Worm (Caenorhabditis elegans) whole organism, early embryonic: Measurements from ENCODE around the gene lgc-15.

Source experiments
- B0310.2 ChIP-seq: sonication (generic microtip); optimal IDR thresholded peaks from 2 replicates; lab custom pipeline; 2016; ENCODE audit warnings: mild to moderate bottlenecking, missing genetic modification characterization, missing compliant biosample characterization
- F13C5.2 ChIP-seq: sonication (generic microtip); optimal IDR thresholded peaks from 2 replicates; lab custom pipeline; 2017; ENCODE audit warnings: mild to moderate bottlenecking, missing genetic modification characterization, inconsistent platforms, missing compliant biosample characterization
- aly-1 ChIP-seq: sonication (generic microtip); optimal IDR thresholded peaks from 2 replicates; lab custom pipeline; 2016; ENCODE audit warnings: missing genetic modification characterization, missing compliant biosample characterization
- ama-1 ChIP-seq: fragments of 150-350 bp; optimal IDR thresholded peaks from 2 replicates; lab custom pipeline; 2014
- ceh-13 ChIP-seq: fragments of 200-800 bp; sonication (Bioruptor generic); optimal IDR thresholded peaks from 2 replicates; lab custom pipeline; 2018; ENCODE audit warnings: mild to moderate bottlenecking, missing genetic modification characterization, missing compliant biosample characterization
- ceh-36 ChIP-seq: sonication (generic microtip); optimal IDR thresholded peaks from 2 replicates; lab custom pipeline; 2016; ENCODE audit warnings: missing genetic modification characterization, inconsistent platforms, missing compliant biosample characterization
- ets-7 ChIP-seq: sonication (generic microtip); optimal IDR thresholded peaks from 2 replicates; lab custom pipeline; 2016; ENCODE audit warnings: missing genotype, missing genetic modification characterization, missing compliant biosample characterization
- flt-1 ChIP-seq: fragments of 200-800 bp; sonication (Bioruptor generic); IDR thresholded peaks from 2 replicates; pipeline ENCODE4 v1.3.6; 2022; ENCODE audit warnings: missing genetic modification characterization, missing compliant biosample characterization
- hmbx-1 ChIP-seq: sonication (generic microtip); optimal IDR thresholded peaks from 2 replicates; lab custom pipeline; 2016; ENCODE audit warnings: mild to moderate bottlenecking, missing genetic modification characterization, missing compliant biosample characterization
- hmg-4 ChIP-seq: fragments of 200-800 bp; sonication (Bioruptor generic); optimal IDR thresholded peaks from 2 replicates; lab custom pipeline; 2018; ENCODE audit warnings: mild to moderate bottlenecking, missing genetic modification characterization, missing compliant biosample characterization
- hnd-1 ChIP-seq: sonication (generic microtip); optimal IDR thresholded peaks from 2 replicates; lab custom pipeline; 2016; ENCODE audit warnings: missing genetic modification characterization, missing compliant biosample characterization
- pes-1 ChIP-seq: fragments of 200-800 bp; sonication (Bioruptor generic); IDR thresholded peaks from 2 replicates; pipeline ENCODE4 v1.3.6; 2022; ENCODE audit warnings: missing genetic modification reagents, missing genetic modification characterization, missing compliant biosample characterization
- scrt-1 ChIP-seq: fragments of 200-800 bp; sonication (Bioruptor generic); IDR thresholded peaks from 2 replicates; pipeline ENCODE4 v1.3.6; 2022; ENCODE audit warnings: missing genetic modification characterization, missing compliant biosample characterization
- sea-1 ChIP-seq: fragments of 200-800 bp; sonication (Bioruptor generic); conservative IDR thresholded peaks from 2 replicates; pipeline ENCODE4 v1.3.6; 2022; ENCODE audit warnings: missing genetic modification characterization, missing compliant biosample characterization
- tbx-11 ChIP-seq: fragments of 200-800 bp; sonication (Bioruptor generic); IDR thresholded peaks from 2 replicates; pipeline ENCODE4 v1.3.6; 2022; ENCODE audit warnings: missing genetic modification characterization, missing compliant biosample characterization
- tbx-37 ChIP-seq: fragments of 200-800 bp; sonication (Bioruptor generic); conservative IDR thresholded peaks from 2 replicates; pipeline ENCODE4 v1.3.6; 2022; ENCODE audit warnings: missing genetic modification reagents, missing genetic modification characterization, missing compliant biosample characterization
- tra-4 ChIP-seq: sonication (generic microtip); optimal IDR thresholded peaks from 2 replicates; lab custom pipeline; 2017; ENCODE audit warnings: missing genetic modification characterization, missing compliant biosample characterization

The lgc-15 gene

DNA sequence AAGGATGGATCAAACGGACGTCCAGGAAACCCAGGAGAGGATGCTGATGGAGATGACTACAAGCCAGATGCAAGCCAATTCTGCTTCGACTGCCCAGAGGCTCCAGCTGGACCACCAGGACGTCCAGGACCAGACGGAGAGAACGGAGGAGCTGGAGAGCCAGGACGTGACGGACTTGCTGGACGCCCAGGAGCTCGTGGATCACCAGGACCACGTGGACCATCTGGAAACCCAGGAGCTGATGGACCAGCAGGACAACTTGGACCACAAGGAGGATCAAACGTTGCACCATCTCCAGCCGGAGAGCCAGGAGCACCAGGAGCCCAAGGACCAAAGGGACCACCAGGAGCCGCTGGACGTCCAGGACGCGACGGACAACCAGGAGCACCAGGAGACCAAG, 8.7 kb upstream of the lgc-15 start:
- TF ChIP-seq hmg-4 (GFP tag; lab: Kevin White, UChicago) = no peak
- no peak for TF ChIP-seq F13C5.2
- TF ChIP-seq hmbx-1 (tag; lab: Kevin White, UChicago) = no peak
- TF ChIP-seq tbx-11 = no peak
- no peak for TF ChIP-seq ama-1 (lab: Kevin White, UChicago)
- no peak for TF ChIP-seq sea-1 (GFP tag; lab: Robert Waterston, UW)
- TF ChIP-seq hnd-1 (tag; lab: Kevin White, UChicago) = no peak
- TF ChIP-seq ceh-13 (GFP tag; lab: Kevin White, UChicago) = no peak
- TF ChIP-seq ets-7 (tag; lab: Kevin White, UChicago) = no peak
- no peak for TF ChIP-seq scrt-1 (GFP tag; lab: Robert Waterston, UW)
- TF ChIP-seq ceh-36 (tag; lab: Kevin White, UChicago) = no peak
- no peak for TF ChIP-seq aly-1
- no peak for TF ChIP-seq B0310.2 (tag; lab: Kevin White, UChicago)
- TF ChIP-seq flt-1 (GFP tag; lab: Robert Waterston, UW) = no peak

DNA sequence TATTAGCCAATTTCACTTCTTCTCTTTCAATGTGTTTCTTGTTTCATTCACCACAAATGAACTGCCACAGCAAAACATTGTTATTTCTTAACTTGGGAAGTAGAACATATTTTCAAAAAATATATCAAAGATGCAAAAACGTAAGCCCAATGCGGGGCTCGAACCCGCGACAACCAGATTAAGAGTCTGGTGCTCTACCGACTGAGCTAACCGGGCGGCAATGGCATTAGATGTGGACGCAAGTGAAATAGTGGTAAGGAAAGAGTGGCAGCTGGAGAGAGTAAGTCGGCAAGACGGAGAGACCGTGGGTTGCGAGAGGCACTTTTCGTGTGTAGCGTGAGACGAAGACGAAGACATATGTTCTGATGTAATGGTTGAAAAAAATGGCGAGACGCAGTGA, 8.1 kb upstream of the lgc-15 start:
- TF ChIP-seq pes-1 (peak; percentile 99), aly-1 (peak; percentile 97), sea-1 (GFP tag; lab: Robert Waterston, UW) (peak; percentile 97), B0310.2 (tag; lab: Kevin White, UChicago) (peak; percentile 95), tbx-11 (peak; percentile 99), F13C5.2 (peak; percentile 99), tbx-37 (GFP tag; lab: Robert Waterston, UW) (peak; percentile 99), ceh-13 (GFP tag; lab: Kevin White, UChicago) (peak; percentile 97), ets-7 (tag; lab: Kevin White, UChicago) (peak; percentile 94), hnd-1 (tag; lab: Kevin White, UChicago) (peak; percentile 93), hmg-4 (GFP tag; lab: Kevin White, UChicago) (no peak), hmbx-1 (tag; lab: Kevin White, UChicago) (peak; percentile 88), scrt-1 (GFP tag; lab: Robert Waterston, UW) (peak; percentile 99), ceh-36 (tag; lab: Kevin White, UChicago) (peak; percentile 98), tra-4 (peak; percentile 86), flt-1 (GFP tag; lab: Robert Waterston, UW) (peak; percentile 99), ama-1 (lab: Kevin White, UChicago) (no peak)

DNA sequence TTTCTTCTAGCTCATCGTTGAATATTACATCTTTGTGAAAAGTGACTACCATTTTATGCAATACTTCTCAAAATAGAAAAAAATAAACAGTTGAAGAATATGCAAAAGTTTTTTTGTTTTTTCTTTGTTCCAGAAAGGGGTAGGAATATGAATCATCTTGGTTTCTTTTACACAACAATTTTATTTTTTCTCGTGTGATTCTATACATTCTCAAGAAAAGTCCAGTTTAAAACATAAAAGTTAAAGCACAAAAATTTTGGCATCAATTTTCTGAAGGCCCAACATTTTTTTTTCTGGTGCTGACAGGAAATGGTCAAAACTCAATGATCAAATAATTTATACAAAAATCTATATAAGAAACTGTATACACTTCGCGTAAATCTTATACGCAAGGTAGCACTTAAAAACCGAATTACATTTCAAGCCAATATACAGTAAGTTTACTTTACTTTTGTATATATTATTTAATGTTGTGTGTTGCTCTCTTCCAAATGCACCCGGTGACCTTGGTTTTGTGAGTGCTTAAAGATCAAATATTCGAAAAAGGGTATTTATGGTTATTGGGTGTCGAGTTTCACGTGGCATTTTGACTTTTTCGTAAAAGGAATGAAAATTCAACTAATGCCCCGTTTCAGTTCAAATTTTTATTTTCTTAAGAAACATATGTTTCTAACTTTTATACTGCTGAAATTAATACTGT, 5.5 kb upstream of the lgc-15 start, which contains the start of the genes W03G11.2 and lgc-13:
Gene W03G11.2 (minus strand): TSS at position 101 of the 700 bp plus-strand sequence.
Gene lgc-13 (plus strand): TSS at position 650 of the 700 bp plus-strand sequence.
- TF ChIP-seq ets-7 (tag; lab: Kevin White, UChicago) (no peak), F13C5.2 (no peak), tra-4 (no peak), pes-1 (no peak), ceh-36 (tag; lab: Kevin White, UChicago) (no peak), flt-1 (GFP tag; lab: Robert Waterston, UW) (no peak), hmbx-1 (tag; lab: Kevin White, UChicago) (no peak), B0310.2 (tag; lab: Kevin White, UChicago) (no peak), tbx-37 (GFP tag; lab: Robert Waterston, UW) (no peak), aly-1 (no peak), scrt-1 (GFP tag; lab: Robert Waterston, UW) (no peak), ama-1 (lab: Kevin White, UChicago) (no peak), hnd-1 (tag; lab: Kevin White, UChicago) (no peak), tbx-11 (no peak), hmg-4 (GFP tag; lab: Kevin White, UChicago) (no peak), ceh-13 (GFP tag; lab: Kevin White, UChicago) (no peak), sea-1 (GFP tag; lab: Robert Waterston, UW) (no peak)

DNA sequence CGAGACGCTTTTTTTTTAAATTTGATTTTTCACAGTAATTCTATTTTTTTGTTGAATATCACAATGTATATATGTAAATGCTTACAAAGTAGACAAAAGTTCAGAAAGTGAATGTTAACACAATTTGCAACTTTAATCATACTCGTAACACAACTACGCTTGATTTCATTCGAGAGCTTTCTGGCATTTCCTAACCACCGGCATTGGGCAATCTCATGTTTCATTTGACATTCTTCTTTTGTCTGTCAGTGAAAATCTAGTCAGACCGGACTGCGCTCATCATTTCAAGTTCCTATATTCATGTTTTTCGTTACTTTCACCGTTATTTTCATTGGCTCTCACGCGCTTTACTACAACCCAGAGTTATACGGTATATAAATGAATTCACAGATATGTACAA, 2.9 kb upstream of the lgc-15 start, which contains the start of gene lgc-14:
Gene lgc-14 (plus strand): TSS at position 301 of the 400 bp plus-strand sequence.
- TF ChIP-seq sea-1 (GFP tag; lab: Robert Waterston, UW) = no peak
- no peak for TF ChIP-seq hmbx-1 (tag; lab: Kevin White, UChicago)
- TF ChIP-seq hnd-1 (tag; lab: Kevin White, UChicago) = no peak
- no peak for TF ChIP-seq flt-1 (GFP tag; lab: Robert Waterston, UW)
- no peak for TF ChIP-seq ceh-36 (tag; lab: Kevin White, UChicago)
- TF ChIP-seq B0310.2 (tag; lab: Kevin White, UChicago) = no peak
- no peak for TF ChIP-seq tra-4
- no peak for TF ChIP-seq hmg-4 (GFP tag; lab: Kevin White, UChicago)
- TF ChIP-seq F13C5.2 = no peak
- TF ChIP-seq pes-1 = no peak
- TF ChIP-seq tbx-37 (GFP tag; lab: Robert Waterston, UW) = no peak

- no peak for TF ChIP-seq B0310.2 (tag; lab: Kevin White, UChicago)
- no peak for TF ChIP-seq flt-1 (GFP tag; lab: Robert Waterston, UW)
- TF ChIP-seq ama-1 (lab: Kevin White, UChicago) = no peak
- TF ChIP-seq aly-1 = no peak
- no peak for TF ChIP-seq tra-4
- TF ChIP-seq F13C5.2 = no peak
- TF ChIP-seq pes-1 = no peak
Observed at ce11 chrX:12118340-12118739, 4.2 kb downstream of the lgc-15 start, which contains the start of gene lgc-16. lgc-16 (plus strand) TSS chrX:12118640.

DNA sequence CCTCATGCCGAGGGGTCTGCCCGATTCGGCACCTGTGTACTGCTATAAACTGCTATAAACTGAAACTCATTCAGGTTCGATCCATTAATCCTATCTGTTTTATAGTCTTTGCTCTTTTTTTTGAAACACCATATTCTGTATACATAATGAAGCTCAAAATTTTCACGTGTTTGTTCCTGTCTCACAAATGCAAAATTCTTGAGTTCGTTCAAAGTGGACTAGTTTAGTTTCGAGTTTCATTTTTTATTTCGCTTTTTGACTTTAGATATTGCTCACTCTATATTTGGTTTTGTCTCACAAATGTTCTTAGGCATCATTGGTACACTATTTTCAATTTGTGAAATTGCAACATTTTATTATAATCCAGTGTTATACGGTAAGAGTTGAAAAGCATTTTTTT, 7.2 kb downstream of the lgc-15 start, which contains the start of gene lgc-17:
Gene lgc-17 (plus strand): TSS at position 301 of the 400 bp plus-strand sequence.
- no peak for TF ChIP-seq hmbx-1 (tag; lab: Kevin White, UChicago)
- TF ChIP-seq sea-1 (GFP tag; lab: Robert Waterston, UW) = no peak
- no peak for TF ChIP-seq aly-1
- no peak for TF ChIP-seq pes-1
- no peak for TF ChIP-seq ceh-36 (tag; lab: Kevin White, UChicago)
- no peak for TF ChIP-seq ama-1 (lab: Kevin White, UChicago)
- no peak for TF ChIP-seq B0310.2 (tag; lab: Kevin White, UChicago)
- TF ChIP-seq hnd-1 (tag; lab: Kevin White, UChicago) = no peak
- no peak for TF ChIP-seq tra-4
- no peak for TF ChIP-seq ceh-13 (GFP tag; lab: Kevin White, UChicago)
- TF ChIP-seq tbx-37 (GFP tag; lab: Robert Waterston, UW) = no peak
- TF ChIP-seq hmg-4 (GFP tag; lab: Kevin White, UChicago) = no peak
- no peak for TF ChIP-seq scrt-1 (GFP tag; lab: Robert Waterston, UW)
- TF ChIP-seq flt-1 (GFP tag; lab: Robert Waterston, UW) = no peak
- no peak for TF ChIP-seq F13C5.2
- TF ChIP-seq tbx-11 = no peak
- TF ChIP-seq ets-7 (tag; lab: Kevin White, UChicago) = no peak
